Fruit fly (Drosophila melanogaster) whole organism, wandering third instar larva: ENCODE data around the gene Mf.

Experiments
- CG32264 ChIP-seq: fragments of 200-800 bp; sonication (Bioruptor generic); optimal IDR thresholded peaks from 2 replicates; lab custom pipeline; 2016; ENCODE audit warnings: missing biosample characterization, missing genetic modification characterization
- CG9705 ChIP-seq: fragments of 200-800 bp; sonication (Bioruptor generic); optimal IDR thresholded peaks from 2 replicates; lab custom pipeline; 2018; ENCODE audit warnings: missing biosample characterization, mild to moderate bottlenecking, missing genetic modification characterization
- CrebA ChIP-seq: fragments of 200-800 bp; sonication (Bioruptor generic); optimal IDR thresholded peaks from 2 replicates; lab custom pipeline; 2016; ENCODE audit warnings: missing biosample characterization, mild to moderate bottlenecking, missing genetic modification characterization, borderline replicate concordance
- Dif ChIP-seq: fragments of 200-275, 200-300 bp; sonication (Bioruptor generic); optimal IDR thresholded peaks from 2 replicates; lab custom pipeline; 2018; ENCODE audit warnings: missing biosample characterization, missing genetic modification characterization; ENCODE audit not compliant: partially characterized antibody
- HLH106 ChIP-seq: fragments of 200-800 bp; optimal IDR thresholded peaks from 3 replicates; lab custom pipeline; 2019; ENCODE audit warnings: missing biosample characterization, mild to moderate bottlenecking, missing genetic modification characterization, moderate library complexity
- Hr83 ChIP-seq: fragments of 200-300 bp; sonication (Bioruptor generic); optimal IDR thresholded peaks from 2 replicates; lab custom pipeline; 2016; ENCODE audit warnings: missing biosample characterization, mild to moderate bottlenecking, missing genetic modification characterization, moderate library complexity; ENCODE audit not compliant: poor library complexity, severe bottlenecking
- Jra ChIP-seq: sonication (Bioruptor generic); optimal IDR thresholded peaks from 2 replicates; lab custom pipeline; 2016; ENCODE audit warnings: missing biosample characterization, missing genetic modification characterization
- Mio ChIP-seq: sonication (Bioruptor generic); optimal IDR thresholded peaks from 2 replicates; lab custom pipeline; 2016; ENCODE audit warnings: missing biosample characterization, missing genetic modification characterization
- Myc ChIP-seq: fragments of >200 bp; optimal IDR thresholded peaks from 2 replicates; lab custom pipeline; 2017
- N ChIP-seq: fragments of >200 bp; optimal IDR thresholded peaks from 2 replicates; lab custom pipeline; 2018; ENCODE audit warnings: missing biosample characterization, missing external identifiers, missing genetic modification characterization
- OdsH ChIP-seq: fragments of 200-800 bp; sonication (Bioruptor generic); optimal IDR thresholded peaks from 2 replicates; lab custom pipeline; 2016; ENCODE audit warnings: missing biosample characterization, mild to moderate bottlenecking, missing genetic modification characterization
- Rel ChIP-seq, 2 experiments: fragments of 200-800 bp; sonication (Bioruptor generic) in 1 of 2; optimal IDR thresholded peaks; 2 replicates in 1 of 2; 3 replicates in 1 of 2; lab custom pipeline; 2016 to 2019; ENCODE audit warnings: mild to moderate bottlenecking in 2 of 2, missing biosample characterization in 2 of 2, missing genetic modification characterization in 2 of 2, moderate library complexity in 1 of 2
- Sp1 ChIP-seq: fragments of 200-800 bp; sonication (Bioruptor generic); optimal IDR thresholded peaks from 3 replicates; lab custom pipeline; 2019; ENCODE audit warnings: missing biosample characterization, mild to moderate bottlenecking, missing genetic modification characterization, moderate library complexity
- Vsx2 ChIP-seq: fragments of 200-300, 225-300 bp; sonication (Bioruptor generic); optimal IDR thresholded peaks from 2 replicates; lab custom pipeline; 2018; ENCODE audit warnings: missing biosample characterization, missing genetic modification characterization; ENCODE audit not compliant: partially characterized antibody
- br ChIP-seq: fragments of 200-800 bp; sonication (Bioruptor generic); optimal IDR thresholded peaks from 2 replicates; lab custom pipeline; 2016; ENCODE audit warnings: missing biosample characterization, missing genetic modification characterization
- brk ChIP-seq: fragments of 200-800 bp; sonication (Bioruptor generic); optimal IDR thresholded peaks from 2 replicates; lab custom pipeline; 2016; ENCODE audit warnings: missing biosample characterization, mild to moderate bottlenecking, missing genetic modification characterization
- dl ChIP-seq, 2 experiments: fragments of 175-275, 200-275 bp in 1 of 2; fragments of 200-275 bp in 1 of 2; sonication (Bioruptor generic); optimal IDR thresholded peaks; lab custom pipeline; 2018; ENCODE audit warnings: mild to moderate bottlenecking in 2 of 2, missing biosample characterization in 2 of 2, missing genetic modification characterization in 2 of 2, moderate library complexity in 2 of 2; ENCODE audit not compliant: partially characterized antibody in 2 of 2, insufficient read depth in 1 of 2
- dmrt93B ChIP-seq: fragments of 200-800 bp; sonication (Bioruptor generic); optimal IDR thresholded peaks from 2 replicates; lab custom pipeline; 2018; ENCODE audit warnings: missing biosample characterization, mild to moderate bottlenecking, missing genetic modification characterization
- ey ChIP-seq: fragments of 200-800 bp; sonication (Bioruptor generic); optimal IDR thresholded peaks from 2 replicates; lab custom pipeline; 2016; ENCODE audit warnings: missing biosample characterization, missing genetic modification characterization
- foxo ChIP-seq, 2 experiments: fragments of 200-800 bp; sonication (Bioruptor generic); optimal IDR thresholded peaks; 2 replicates in 1 of 2; 3 replicates in 1 of 2; lab custom pipeline; 2016 to 2017; ENCODE audit warnings: missing biosample characterization in 2 of 2, missing genetic modification characterization in 2 of 2
- fru ChIP-seq: fragments of 200-800 bp; sonication (Bioruptor generic); optimal IDR thresholded peaks from 3 replicates; lab custom pipeline; 2016; ENCODE audit warnings: missing biosample characterization, mild to moderate bottlenecking, missing genetic modification characterization
- h ChIP-seq: fragments of 200-800 bp; sonication (Bioruptor generic); optimal IDR thresholded peaks from 3 replicates; lab custom pipeline; 2016; ENCODE audit warnings: missing biosample characterization, mild to moderate bottlenecking, missing genetic modification characterization
- lola ChIP-seq: fragments of >200 bp; optimal IDR thresholded peaks from 2 replicates; lab custom pipeline; 2017; ENCODE audit warnings: missing biosample characterization, missing genetic modification characterization
- pan ChIP-seq: fragments of >200 bp; optimal IDR thresholded peaks from 2 replicates; lab custom pipeline; 2017
- psq ChIP-seq: fragments of 200-800 bp; sonication (Bioruptor generic); optimal IDR thresholded peaks from 3 replicates; lab custom pipeline; 2017; ENCODE audit warnings: missing biosample characterization, mild to moderate bottlenecking, missing genetic modification characterization, moderate library complexity
- rgr ChIP-seq: fragments of 200-800 bp; sonication (Bioruptor generic); optimal IDR thresholded peaks from 3 replicates; lab custom pipeline; 2016; ENCODE audit warnings: missing biosample characterization, mild to moderate bottlenecking, missing genetic modification characterization
- sage ChIP-seq: fragments of 200-800 bp; sonication (Bioruptor generic); optimal IDR thresholded peaks from 2 replicates; lab custom pipeline; 2016; ENCODE audit warnings: missing biosample characterization, mild to moderate bottlenecking, missing genetic modification characterization
- sv ChIP-seq: fragments of 200-800 bp; sonication (Bioruptor generic); optimal IDR thresholded peaks from 3 replicates; lab custom pipeline; 2016; ENCODE audit warnings: missing biosample characterization, missing genetic modification characterization
- tai ChIP-seq: sonication (Bioruptor generic); optimal IDR thresholded peaks from 2 replicates; lab custom pipeline; 2016; ENCODE audit warnings: missing biosample characterization, missing genetic modification characterization
- usp ChIP-seq: fragments of >200 bp; optimal IDR thresholded peaks from 2 replicates; lab custom pipeline; 2017; ENCODE audit warnings: missing biosample characterization, missing genetic modification characterization
- woc ChIP-seq: sonication (Bioruptor generic); optimal IDR thresholded peaks from 2 replicates; lab custom pipeline; 2016; ENCODE audit warnings: missing biosample characterization, mild to moderate bottlenecking, missing genetic modification characterization

Mf gene

DNA sequence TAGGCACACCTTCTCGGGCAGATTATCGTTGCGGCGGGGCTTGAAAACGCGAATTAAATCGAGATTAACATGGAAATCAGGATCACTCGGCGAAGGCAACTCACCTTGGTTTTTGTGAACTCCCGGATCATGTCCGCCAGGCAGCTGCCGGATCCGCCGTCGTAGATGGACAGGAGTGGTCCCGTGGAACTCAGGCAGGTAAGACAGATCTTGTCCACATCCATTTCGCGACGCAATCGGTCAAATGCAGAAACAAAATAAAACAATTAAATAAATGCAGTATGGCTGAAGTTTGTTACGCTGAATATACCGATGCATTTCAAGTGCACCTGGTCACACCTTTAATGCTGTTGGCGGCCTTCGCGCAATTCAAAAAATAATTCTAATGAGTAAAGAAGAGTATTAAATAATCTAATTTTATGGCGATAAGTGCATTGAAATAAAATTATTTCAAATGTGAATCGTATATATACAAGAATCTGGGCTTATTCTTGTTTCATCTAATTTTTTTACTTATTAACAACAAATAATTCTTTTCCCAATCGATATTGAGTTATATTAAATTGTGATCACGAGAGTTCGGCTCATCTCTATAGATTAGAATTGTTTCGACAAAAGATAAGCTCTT lies 32.2 kb upstream of the Mf start, which contains the start of the genes CG6654 and CG4210:
CG6654 (minus strand) TSS at position 297 of the 628 bp plus-strand sequence.
CG4210 (plus strand) TSS at position 613 of the 628 bp plus-strand sequence.
- TF ChIP-seq Sp1 (GFP tag; lab: Kevin White, UChicago) (peak; percentile 27), lola (GFP tag; lab: Kevin White, UChicago) (no peak), Mio (GFP tag; lab: Kevin White, UChicago) (no peak), h (GFP tag; lab: Kevin White, UChicago) (no peak), usp (GFP tag; lab: Kevin White, UChicago) (no peak), dl (GFP tag; optimal IDR thresholded peaks at IDR 0.05; lab: Kevin White, UChicago; ENCODE audit: insufficient read depth in 1 of 2, partially characterized antibody in 2 of 2) (no peak), CrebA (no peak), HLH106 (tag; lab: Kevin White, UChicago) (peak; percentile 69), N (no peak), foxo (GFP tag; optimal IDR thresholded peaks at IDR 0.05; lab: Kevin White, UChicago) (no peak), Jra (GFP tag; lab: Kevin White, UChicago) (no peak), woc (peak; percentile 71), psq (GFP tag; lab: Kevin White, UChicago) (no peak), Rel (GFP tag; optimal IDR thresholded peaks at IDR 0.05; lab: Kevin White, UChicago) (no peak), Rel (tag; optimal IDR thresholded peaks at IDR 0.05; lab: Kevin White, UChicago) (peak; percentile 54), pan (lab: Kevin White, UChicago) (no peak), CG9705 (peak; percentile 28), Dif (GFP tag; lab: Kevin White, UChicago) (no peak), tai (no peak)

DNA sequence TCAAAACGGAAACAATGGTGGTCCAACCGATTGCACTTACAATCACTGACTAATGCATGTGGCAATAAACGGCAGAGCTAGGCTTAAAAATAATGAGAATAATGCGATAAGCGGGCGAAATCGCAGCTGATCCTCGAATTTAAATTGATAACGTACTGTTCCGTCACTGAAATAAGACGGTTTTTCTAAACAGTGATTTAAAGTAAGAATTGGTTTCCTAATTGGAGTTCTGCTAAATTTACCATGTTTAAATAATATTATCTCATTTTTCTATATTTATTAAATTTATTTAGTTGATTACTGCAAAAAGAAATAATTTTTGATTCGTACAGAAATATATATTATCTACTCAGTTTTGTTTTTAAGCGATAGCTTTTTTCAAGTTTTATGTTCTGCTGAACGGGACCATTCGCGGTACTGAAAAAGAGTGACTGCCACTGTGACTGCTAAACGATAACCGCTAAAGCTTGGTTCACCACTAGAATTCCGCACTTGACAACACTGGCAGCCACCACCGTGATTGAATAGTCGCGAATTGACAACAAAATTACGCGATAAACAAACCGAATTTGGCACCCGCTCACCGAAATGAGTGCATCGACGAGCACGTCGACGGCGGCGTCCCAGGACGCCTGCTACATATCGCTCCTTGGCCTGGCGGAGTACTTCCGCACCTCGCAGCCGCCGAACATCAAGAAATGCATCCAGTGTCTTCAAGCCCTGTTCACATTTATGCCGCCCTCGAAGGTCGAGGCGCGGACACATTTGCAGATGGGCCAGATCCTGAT lies 27.6 kb upstream of the Mf start, which contains the start of the genes Spn88Eb and Mau2:
Spn88Eb (minus strand) TSS at position 51 of the 788 bp plus-strand sequence.
Mau2 (plus strand) TSS at position 493 of the 788 bp plus-strand sequence.
- TF ChIP-seq Rel (GFP tag; optimal IDR thresholded peaks at IDR 0.05; lab: Kevin White, UChicago) (no peak), Rel (tag; optimal IDR thresholded peaks at IDR 0.05; lab: Kevin White, UChicago) (peak; percentile 7), CG9705 (peak; percentile 61), dmrt93B (GFP tag; lab: Kevin White, UChicago) (no peak), psq (GFP tag; lab: Kevin White, UChicago) (peak; percentile 15), Sp1 (GFP tag; lab: Kevin White, UChicago) (peak; percentile 56), OdsH (GFP tag; lab: Kevin White, UChicago) (peak; percentile 18), Hr83 (GFP tag; lab: Kevin White, UChicago) (peak; percentile 72), rgr (GFP tag; lab: Kevin White, UChicago) (peak; percentile 64), ey (GFP tag; lab: Kevin White, UChicago) (peak; percentile 47), CG32264 (no peak), Dif (GFP tag; lab: Kevin White, UChicago) (no peak), Myc (lab: Kevin White, UChicago) (peak; percentile 67), lola (GFP tag; lab: Kevin White, UChicago) (no peak), brk (GFP tag; lab: Kevin White, UChicago) (no peak), HLH106 (tag; lab: Kevin White, UChicago) (peak; percentile 74), foxo (GFP tag; optimal IDR thresholded peaks at IDR 0.05; lab: Kevin White, UChicago) (peak in 1 of 2 experiments; percentile 81), sv (no peak), woc (peak; percentile 82)

DNA sequence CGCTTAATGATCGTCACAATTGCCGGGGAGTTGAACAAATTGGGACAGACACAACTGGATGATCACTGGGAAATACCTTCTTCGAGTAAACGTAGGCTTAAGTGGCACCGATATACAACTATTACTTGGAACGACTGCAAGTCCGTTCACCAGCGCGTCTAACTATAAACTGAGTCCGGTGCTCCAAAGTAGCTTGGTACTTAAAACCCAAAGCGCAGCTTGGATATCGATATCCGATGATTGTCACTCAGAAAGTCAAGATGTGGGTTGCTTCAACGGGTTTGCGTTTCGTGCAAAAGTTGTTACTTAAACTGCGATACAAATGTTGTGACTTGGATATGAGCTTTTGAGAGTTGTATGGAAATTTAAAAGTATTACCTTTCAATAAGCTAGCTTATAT lies 25.0 kb upstream of the Mf start, which contains the start of gene Spn88Ea:
Spn88Ea (minus strand) TSS at position 175 of the 400 bp plus-strand sequence.
- TF ChIP-seq fru (no peak), Vsx2 (GFP tag; lab: Kevin White, UChicago) (peak; percentile 66), woc (peak; percentile 50), HLH106 (tag; lab: Kevin White, UChicago) (peak; percentile 3), sage (GFP tag; lab: Kevin White, UChicago) (no peak), Rel (GFP tag; optimal IDR thresholded peaks at IDR 0.05; lab: Kevin White, UChicago) (no peak), Rel (tag; optimal IDR thresholded peaks at IDR 0.05; lab: Kevin White, UChicago) (peak; percentile 68), br (peak; percentile 8), Sp1 (GFP tag; lab: Kevin White, UChicago) (peak; percentile 2)
